Fruit fly (Drosophila melanogaster): ENCODE measurements around the gene CG4069.

CG4069 gene

DNA sequence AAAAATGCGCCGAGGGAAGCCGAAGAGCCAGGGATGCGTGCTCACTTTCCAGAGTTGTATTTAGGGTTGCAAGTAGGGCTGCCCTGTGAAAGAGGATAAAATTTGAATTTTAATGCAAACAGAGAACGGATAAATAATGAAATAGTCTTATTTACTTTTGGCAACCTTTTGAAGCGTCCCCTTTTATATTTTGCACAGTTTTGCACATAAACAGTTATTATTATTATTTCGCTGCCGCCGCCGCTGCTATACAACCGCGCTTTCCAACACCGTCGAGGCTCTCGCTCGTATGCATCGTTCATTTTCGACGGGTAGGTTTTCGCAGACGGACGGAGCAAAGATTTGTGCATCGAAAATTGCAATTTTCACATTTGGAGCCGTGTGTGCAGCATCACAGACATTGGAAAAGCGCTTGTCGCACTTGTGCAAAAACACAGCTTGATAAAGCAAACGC is 22.3 kb downstream of the CG4069 start, which contains the start of the genes sti and tral (continued):
- TF ChIP-seq CG16863 (GFP tag; optimal IDR thresholded peaks at IDR 0.05), result peak; percentile 92
- TF ChIP-seq Side (GFP tag; optimal IDR thresholded peaks at IDR 0.05), result peak; percentile 94
- peak; percentile 90 for TF ChIP-seq Bteb2 (GFP tag; optimal IDR thresholded peaks at IDR 0.05)
- TF ChIP-seq CG8359 (GFP tag; optimal IDR thresholded peaks at IDR 0.05; ENCODE audit: borderline replicate concordance), result peak; percentile 59
- TF ChIP-seq CG4328 (GFP tag; optimal IDR thresholded peaks at IDR 0.05), result peak; percentile 91
- TF ChIP-seq gcm2 (GFP tag; optimal IDR thresholded peaks at IDR 0.05), result peak; percentile 82
- peak; percentile 58 for TF ChIP-seq CG1529 (GFP tag; optimal IDR thresholded peaks at IDR 0.05)
- TF ChIP-seq CG3995 (GFP tag; optimal IDR thresholded peaks at IDR 0.05), result peak; percentile 66
- TF ChIP-seq CG2875 (GFP tag; optimal IDR thresholded peaks at IDR 0.05), result peak; percentile 39
- TF ChIP-seq cad (GFP tag; optimal IDR thresholded peaks at IDR 0.05), result no peak
- TF ChIP-seq D19A (tag; optimal IDR thresholded peaks at IDR 0.05), result peak; percentile 47
- peak; percentile 86 for TF ChIP-seq CG5245 (GFP tag; optimal IDR thresholded peaks at IDR 0.05)
- peak; percentile 96 for TF ChIP-seq CG9932 (GFP tag; IDR thresholded peaks at IDR 0.05)
- peak; percentile 86 for TF ChIP-seq CG14441 (GFP tag; IDR thresholded peaks at IDR 0.05)
- peak; percentile 87 for TF ChIP-seq Atf-2 (GFP tag; optimal IDR thresholded peaks at IDR 0.05)
- TF ChIP-seq CG2889 (GFP tag; IDR thresholded peaks at IDR 0.05), result peak; percentile 78
- peak; percentile 50 for TF ChIP-seq CG17802 (tag; optimal IDR thresholded peaks at IDR 0.05)
- peak; percentile 94 for TF ChIP-seq fu2 (GFP tag; optimal IDR thresholded peaks at IDR 0.05)
- TF ChIP-seq schlank (tag; optimal IDR thresholded peaks at IDR 0.05), result peak; percentile 72
- TF ChIP-seq nau (GFP tag; optimal IDR thresholded peaks at IDR 0.05), result no peak
- TF ChIP-seq HLH54F (GFP tag; optimal IDR thresholded peaks at IDR 0.05), result peak; percentile 96
- TF ChIP-seq Hr3 (GFP tag; optimal IDR thresholded peaks at IDR 0.05), result peak; percentile 94
- TF ChIP-seq sd (tag; optimal IDR thresholded peaks at IDR 0.05), result no peak
- 0 out of 2 replicates have a peak, but pooled peaks have one; percentile 10 for TF ChIP-seq dimm (GFP tag; IDR thresholded peaks at IDR 0.05)
- TF ChIP-seq CG3407 (GFP tag; optimal IDR thresholded peaks at IDR 0.05), result peak; percentile 82
- peak; percentile 86 for TF ChIP-seq zfh1 (GFP tag; IDR thresholded peaks at IDR 0.05)
- peak; percentile 23 to 76 for TF ChIP-seq bsh (GFP tag; optimal IDR thresholded peaks at IDR 0.05)
- TF ChIP-seq unc-4 (GFP tag; IDR thresholded peaks at IDR 0.05; ENCODE audit: partially characterized antibody), result peak; percentile 21; the same call in 1 of the 2 replicates
- peak; percentile 84 for TF ChIP-seq Bdp1 (GFP tag; optimal IDR thresholded peaks at IDR 0.05)
- TF ChIP-seq CG18262 (tag; optimal IDR thresholded peaks at IDR 0.05), result peak; percentile 79
- TF ChIP-seq CG3065 (GFP tag; optimal IDR thresholded peaks at IDR 0.05), result peak; percentile 64
- peak; percentile 92 for TF ChIP-seq Chrac-16 (GFP tag; optimal IDR thresholded peaks at IDR 0.05)
- TF ChIP-seq CG2712 (tag; optimal IDR thresholded peaks at IDR 0.05), result peak; percentile 84
- TF ChIP-seq Gug (GFP tag; IDR thresholded peaks at IDR 0.05), result peak; percentile 91
- peak; percentile 95 for TF ChIP-seq CG30403 (GFP tag; optimal IDR thresholded peaks at IDR 0.05)
- TF ChIP-seq CG2678 (tag; optimal IDR thresholded peaks at IDR 0.05), result peak; percentile 82
- peak; percentile 86 for TF ChIP-seq Mes4 (GFP tag; optimal IDR thresholded peaks at IDR 0.05)
- TF ChIP-seq NC2β (GFP tag; optimal IDR thresholded peaks at IDR 0.05), result peak; percentile 94
- peak; percentile 87 for TF ChIP-seq ara (GFP tag; IDR thresholded peaks at IDR 0.05)
- peak; percentile 94 for TF ChIP-seq slbo (GFP tag; IDR thresholded peaks at IDR 0.05)
- no peak for TF ChIP-seq h (optimal IDR thresholded peaks at IDR 0.05)
- TF ChIP-seq da (GFP tag; optimal IDR thresholded peaks at IDR 0.05), result peak; percentile 91
- peak; percentile 64 for TF ChIP-seq stc (GFP tag; IDR thresholded peaks at IDR 0.05)
- TF ChIP-seq CG10267 (tag; optimal IDR thresholded peaks at IDR 0.05), result peak; percentile 99
- TF ChIP-seq Atf3 (GFP tag; optimal IDR thresholded peaks at IDR 0.05), result peak; percentile 90
- peak; percentile 75 for TF ChIP-seq ftz-f1 (GFP tag; optimal IDR thresholded peaks at IDR 0.05)
- TF ChIP-seq CG42726 (GFP tag; IDR thresholded peaks at IDR 0.05; ENCODE audit: partially characterized antibody), result no peak; the same call in 1 of the 2 replicates
- peak; percentile 93 for TF ChIP-seq Myb (GFP tag; optimal IDR thresholded peaks at IDR 0.05)
- TF ChIP-seq CG13123 (GFP tag; optimal IDR thresholded peaks at IDR 0.05), result peak; percentile 88
- peak; percentile 48 for TF ChIP-seq CG8281 (tag; optimal IDR thresholded peaks at IDR 0.05)
- peak; percentile 87 for TF ChIP-seq dm (GFP tag; optimal IDR thresholded peaks at IDR 0.05)
- TF ChIP-seq kay (GFP tag; optimal IDR thresholded peaks at IDR 0.05), result peak; percentile 83
